Worm (Caenorhabditis elegans): ENCODE measurements around the gene set-3.

ce11 chrIII:9694474-9694873 lies at the start of gene set-3:
- TF ChIP-seq cey-2 (tag; optimal IDR thresholded peaks at IDR 0.05; ENCODE audit: borderline replicate concordance, insufficient read depth): no peak
- TF ChIP-seq ceh-82 (tag; optimal IDR thresholded peaks at IDR 0.05): no peak
- TF ChIP-seq ceh-28 (tag; optimal IDR thresholded peaks at IDR 0.05): no peak
- no peak for TF ChIP-seq ama-1 (optimal IDR thresholded peaks at IDR 0.05)
- no peak for TF ChIP-seq egl-27 (tag; optimal IDR thresholded peaks at IDR 0.05)
- TF ChIP-seq hif-1 (tag; optimal IDR thresholded peaks at IDR 0.05): no peak
- no peak for TF ChIP-seq ceh-62 (tag; optimal IDR thresholded peaks at IDR 0.05)
- TF ChIP-seq lin-39 (tag; optimal IDR thresholded peaks at IDR 0.05): no peak
- TF ChIP-seq F10B5.3 (tag; optimal IDR thresholded peaks at IDR 0.05): no peak
- TF ChIP-seq ztf-11 (tag; optimal IDR thresholded peaks at IDR 0.05): no peak
- no peak for TF ChIP-seq nhr-77 (tag; optimal IDR thresholded peaks at IDR 0.05)
- TF ChIP-seq lin-38 (GFP tag; IDR thresholded peaks at IDR 0.05): no peak
